Fruit fly (Drosophila melanogaster) Kc167 (cell line): Measurements from ENCODE around the gene CG12483.

ENCODE experiments used
- Sin3A ChIP-seq: fragments of >200 bp; optimal IDR thresholded peaks from 2 replicates; lab custom pipeline; 2018; ENCODE audit warnings: missing external identifiers
- h ChIP-seq: fragments of >200 bp; optimal IDR thresholded peaks from 3 replicates; lab custom pipeline; 2018; ENCODE audit warnings: missing external identifiers
- insv ChIP-seq: fragments of >200 bp; optimal IDR thresholded peaks from 3 replicates; lab custom pipeline; 2018; ENCODE audit warnings: missing external identifiers
- psq ChIP-seq: fragments of >200 bp; optimal IDR thresholded peaks from 2 replicates; lab custom pipeline; 2017; ENCODE audit warnings: missing external identifiers

- TF ChIP-seq psq (no peak), h (lab: Kevin White, UChicago) (no peak), insv (lab: Kevin White, UChicago) (no peak), Sin3A (lab: Kevin White, UChicago) (no peak)
Measured at dm6 chr3L:128295-129117, 30.3 kb upstream of the CG12483 start.
